Worm (Caenorhabditis elegans) whole organism, L3 larva: Measurements from ENCODE around the gene srsx-21.

ENCODE experiments used
- R02D3.7 ChIP-seq: fragments of 150-350 bp; optimal IDR thresholded peaks from 2 replicates; lab custom pipeline; 2014; ENCODE audit warnings: missing biosample characterization, missing genetic modification characterization
- ZK546.5 ChIP-seq: sonication (generic microtip); optimal IDR thresholded peaks from 2 replicates; lab custom pipeline; 2017; ENCODE audit warnings: missing biosample characterization, missing genetic modification characterization
- aly-2 ChIP-seq: fragments of 150-350 bp; optimal IDR thresholded peaks from 2 replicates; lab custom pipeline; 2014; ENCODE audit warnings: missing biosample characterization, missing genetic modification characterization
- ama-1 ChIP-seq: fragments of 150-350 bp; optimal IDR thresholded peaks from 2 replicates; lab custom pipeline; 2018
- ceh-16 ChIP-seq: sonication (generic microtip); optimal IDR thresholded peaks from 2 replicates; lab custom pipeline; 2017; ENCODE audit warnings: missing biosample characterization, missing genetic modification characterization
- ceh-28 ChIP-seq: fragments of 150-350 bp; optimal IDR thresholded peaks from 2 replicates; lab custom pipeline; 2014; ENCODE audit warnings: missing biosample characterization, missing genetic modification reagents, missing genetic modification characterization
- ceh-82 ChIP-seq: fragments of 150-350 bp; optimal IDR thresholded peaks from 2 replicates; lab custom pipeline; 2014; ENCODE audit warnings: missing biosample characterization, missing genetic modification characterization
- ceh-9 ChIP-seq: sonication (generic microtip); optimal IDR thresholded peaks from 2 replicates; lab custom pipeline; 2018; ENCODE audit warnings: missing biosample characterization, missing genetic modification characterization
- egl-27 ChIP-seq: sonication (generic microtip); optimal IDR thresholded peaks from 4 replicates; lab custom pipeline; 2017; ENCODE audit warnings: missing biosample characterization, missing genetic modification reagents, missing genetic modification characterization
- egl-5 ChIP-seq: fragments of 150-350 bp; optimal IDR thresholded peaks from 2 replicates; lab custom pipeline; 2017; ENCODE audit warnings: missing biosample characterization, missing genetic modification reagents, missing genetic modification characterization, inconsistent platforms
- elt-2 ChIP-seq: sonication (generic microtip); optimal IDR thresholded peaks from 2 replicates; lab custom pipeline; 2016; ENCODE audit warnings: missing genetic modification reagents, mild to moderate bottlenecking, missing genetic modification characterization, missing compliant biosample characterization
- eor-1 ChIP-seq, 2 experiments: fragments of 150-350 bp; optimal IDR thresholded peaks; 2 replicates each; lab custom pipeline; 2014 to 2018; ENCODE audit warnings: missing biosample characterization in 2 of 2, missing genetic modification characterization in 2 of 2
- fkh-10 ChIP-seq: sonication (generic microtip); optimal IDR thresholded peaks from 2 replicates; lab custom pipeline; 2017; ENCODE audit warnings: missing biosample characterization, missing genetic modification reagents, missing genetic modification characterization
- fkh-2 ChIP-seq: fragments of 150-350 bp; optimal IDR thresholded peaks from 2 replicates; lab custom pipeline; 2014; ENCODE audit warnings: missing biosample characterization, missing genetic modification reagents, missing genetic modification characterization
- jun-1 ChIP-seq: fragments of 150-350 bp; optimal IDR thresholded peaks from 2 replicates; lab custom pipeline; 2014; ENCODE audit warnings: missing biosample characterization, missing genetic modification reagents, missing genetic modification characterization
- lin-15B ChIP-seq: fragments of 150-350 bp; optimal IDR thresholded peaks from 2 replicates; lab custom pipeline; 2014; ENCODE audit warnings: missing biosample characterization, missing genetic modification characterization
- nhr-11 ChIP-seq: fragments of 150-350 bp; optimal IDR thresholded peaks from 2 replicates; lab custom pipeline; 2014; ENCODE audit warnings: missing biosample characterization, missing genetic modification characterization
- nhr-12 ChIP-seq: fragments of 150-350 bp; optimal IDR thresholded peaks from 2 replicates; lab custom pipeline; 2014; ENCODE audit warnings: missing biosample characterization, missing genetic modification characterization
- nhr-23 ChIP-seq: fragments of 150-350 bp; optimal IDR thresholded peaks from 2 replicates; lab custom pipeline; 2014; ENCODE audit warnings: missing biosample characterization, missing genetic modification reagents, missing genetic modification characterization
- nhr-237 ChIP-seq: fragments of 150-350 bp; optimal IDR thresholded peaks from 2 replicates; lab custom pipeline; 2014; ENCODE audit warnings: missing biosample characterization, missing genetic modification characterization
- nhr-25 ChIP-seq: sonication (generic microtip); optimal IDR thresholded peaks from 2 replicates; lab custom pipeline; 2017; ENCODE audit warnings: missing biosample characterization, missing genetic modification characterization
- nhr-28 ChIP-seq: fragments of 150-350 bp; optimal IDR thresholded peaks from 2 replicates; lab custom pipeline; 2014; ENCODE audit warnings: missing biosample characterization, missing genetic modification characterization
- nhr-43 ChIP-seq: sonication (generic microtip); optimal IDR thresholded peaks from 2 replicates; lab custom pipeline; 2016; ENCODE audit warnings: mild to moderate bottlenecking, missing genetic modification characterization, missing compliant biosample characterization; ENCODE audit not compliant: poor library complexity, severe bottlenecking
- nhr-67 ChIP-seq: fragments of 150-350 bp; optimal IDR thresholded peaks from 2 replicates; lab custom pipeline; 2014; ENCODE audit warnings: missing biosample characterization, missing genetic modification characterization
- nhr-76 ChIP-seq: fragments of 150-350 bp; sonication (generic microtip); optimal IDR thresholded peaks from 5 replicates; lab custom pipeline; 2014; ENCODE audit warnings: missing biosample characterization, missing genetic modification characterization
- nhr-77 ChIP-seq: fragments of 150-350 bp; optimal IDR thresholded peaks from 2 replicates; lab custom pipeline; 2014; ENCODE audit warnings: missing biosample characterization, missing genetic modification characterization
- pha-4 ChIP-seq: fragments of 150-350 bp; optimal IDR thresholded peaks from 2 replicates; lab custom pipeline; 2014; ENCODE audit warnings: missing biosample characterization, missing genetic modification reagents, missing genetic modification characterization
- skn-1 ChIP-seq: fragments of 150-350 bp; optimal IDR thresholded peaks from 2 replicates; lab custom pipeline; 2014; ENCODE audit warnings: missing biosample characterization, missing genetic modification characterization
- snpc-4 ChIP-seq: fragments of 150-350 bp; optimal IDR thresholded peaks from 2 replicates; lab custom pipeline; 2014; ENCODE audit warnings: missing biosample characterization, missing genetic modification characterization
- unc-39 ChIP-seq: sonication (generic microtip); optimal IDR thresholded peaks from 4 replicates; lab custom pipeline; 2017; ENCODE audit warnings: missing biosample characterization, missing genetic modification characterization
- unc-62 ChIP-seq: fragments of 150-350 bp; sonication (generic microtip); optimal IDR thresholded peaks from 4 replicates; lab custom pipeline; 2014; ENCODE audit warnings: missing biosample characterization, missing genetic modification reagents, missing genetic modification characterization
- ztf-11 ChIP-seq: fragments of 150-350 bp; optimal IDR thresholded peaks from 2 replicates; lab custom pipeline; 2014; ENCODE audit warnings: missing biosample characterization, missing genetic modification characterization
- ztf-4 ChIP-seq: fragments of 150-350 bp; optimal IDR thresholded peaks from 2 replicates; lab custom pipeline; 2014; ENCODE audit warnings: missing biosample characterization, missing genetic modification characterization

The srsx-21 gene

DNA sequence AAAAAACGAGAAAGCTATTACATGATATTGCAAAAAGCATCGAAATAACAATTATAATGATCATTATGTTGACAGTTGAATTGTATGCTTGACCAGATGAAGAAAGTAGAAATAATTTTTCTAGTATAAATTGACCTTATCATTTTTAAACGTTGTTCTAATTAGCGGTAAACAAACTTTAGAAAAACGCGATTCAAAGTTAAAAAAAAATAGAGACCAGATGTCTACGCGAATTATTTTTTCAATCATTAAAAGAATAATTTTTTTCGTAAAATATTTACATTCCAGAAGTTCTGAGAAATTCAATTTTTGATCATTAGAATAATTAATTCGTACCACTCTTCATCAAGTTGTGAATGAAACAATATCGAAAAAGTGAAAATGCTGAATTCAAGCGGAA, 35.8 kb upstream of the srsx-21 start, which contains the start of gene F46B6.10:
Gene F46B6.10, minus strand, starts transcription at position 101 of the 400 bp plus-strand sequence.
- TF ChIP-seq nhr-12: no peak
- TF ChIP-seq nhr-237 (tag; lab: Kevin White, UChicago): no peak
- TF ChIP-seq nhr-77 (tag; lab: Kevin White, UChicago): no peak
- no peak for TF ChIP-seq ceh-9 (tag; lab: Kevin White, UChicago)
- no peak for TF ChIP-seq nhr-28 (tag; lab: Kevin White, UChicago)
- no peak for TF ChIP-seq snpc-4 (tag; lab: Kevin White, UChicago)

DNA sequence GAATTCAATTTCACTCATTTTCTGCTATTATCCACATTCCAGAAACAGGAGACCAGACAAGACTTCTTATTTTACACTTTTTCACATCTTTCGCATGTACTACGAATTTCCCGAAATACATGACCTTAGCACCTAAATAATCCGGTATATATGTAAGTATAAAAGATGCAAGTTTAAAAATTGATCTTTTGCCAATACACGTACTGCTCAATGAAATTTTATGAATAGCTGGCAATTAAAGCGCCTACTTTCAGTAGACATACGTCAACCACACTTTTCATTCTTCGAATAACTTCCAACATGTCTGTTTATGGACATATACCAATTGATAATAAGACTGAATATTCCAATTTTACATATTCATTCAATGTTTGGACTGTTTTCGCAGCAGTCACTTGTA, 34.6 kb upstream of the srsx-21 start, which contains the start of gene sru-39:
Gene sru-39, plus strand, starts transcription at position 301 of the 400 bp plus-strand sequence.
- TF ChIP-seq ceh-28 (no peak), nhr-28 (tag; lab: Kevin White, UChicago) (no peak), nhr-12 (no peak), unc-39 (tag; lab: Kevin White, UChicago) (no peak), jun-1 (no peak), nhr-76 (tag; lab: Kevin White, UChicago) (no peak)

DNA sequence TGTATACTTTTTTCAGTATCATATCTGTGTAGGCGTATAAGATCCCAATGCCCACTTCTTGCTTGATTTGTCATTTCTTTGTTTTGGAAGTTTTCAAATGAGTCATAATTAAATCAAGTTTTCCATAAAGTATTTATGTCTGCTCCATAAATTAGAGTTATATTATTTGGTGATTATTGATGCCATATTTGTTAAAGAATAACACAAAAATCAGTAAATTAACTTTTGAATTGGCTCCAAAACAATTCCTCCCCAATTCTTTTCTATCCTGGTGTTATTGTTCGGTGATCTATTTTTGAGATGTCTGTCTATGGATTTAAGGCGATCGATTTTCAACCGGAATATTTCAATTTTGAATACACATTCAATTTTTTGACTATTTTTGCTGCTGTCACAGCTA, 32.6 kb upstream of the srsx-21 start, which contains the start of gene sru-37:
Gene sru-37, plus strand, starts transcription at position 301 of the 400 bp plus-strand sequence.
- TF ChIP-seq nhr-28 (tag; lab: Kevin White, UChicago): no peak
- TF ChIP-seq, all 47 proteins: peak for 0

DNA sequence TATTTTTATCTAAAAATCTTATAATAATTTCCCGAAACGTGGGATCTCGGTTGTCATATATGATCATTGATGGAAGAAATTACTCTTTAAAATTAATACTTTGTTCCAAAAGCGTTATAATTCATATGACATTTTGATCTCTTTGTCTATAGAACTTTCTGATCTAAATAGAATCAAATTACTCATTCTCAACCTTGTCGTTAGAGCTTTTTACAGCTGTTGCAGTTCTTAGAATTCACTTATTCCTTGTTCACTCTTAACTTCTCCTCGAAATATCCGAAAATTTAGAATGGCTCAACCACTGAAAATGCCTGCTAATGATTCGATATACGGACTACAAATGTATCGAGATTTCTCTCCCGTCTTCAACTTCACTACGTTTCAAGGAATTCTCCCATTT, 26.6 kb upstream of the srsx-21 start, which contains the start of gene sru-29:
Gene sru-29, plus strand, starts transcription at position 301 of the 400 bp plus-strand sequence.
- no peak for TF ChIP-seq snpc-4 (tag; lab: Kevin White, UChicago)

DNA sequence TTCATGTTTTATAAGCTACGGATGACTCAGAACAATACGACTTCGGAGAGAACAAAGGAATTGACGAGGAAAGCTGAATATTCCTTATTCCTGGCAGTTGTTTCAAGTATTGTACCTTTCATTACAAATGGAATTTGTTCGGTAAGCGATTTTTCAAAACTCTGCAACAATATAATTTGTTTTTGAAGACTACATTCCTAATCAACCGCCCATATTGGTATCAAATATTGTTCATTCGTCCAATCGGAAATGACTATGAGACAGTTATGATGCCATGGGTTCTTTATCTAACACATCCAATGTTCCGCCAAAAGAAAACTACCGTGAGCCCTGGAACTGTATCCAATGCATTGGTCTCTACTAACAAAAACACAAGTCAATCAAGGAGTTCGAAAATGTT, 25.6 kb upstream of the srsx-21 start:
- TF ChIP-seq egl-27 (tag; lab: Kevin White, UChicago) (no peak), lin-15B (tag; lab: Kevin White, UChicago) (no peak), ZK546.5 (tag; lab: Kevin White, UChicago) (no peak), nhr-43 (tag; lab: Kevin White, UChicago) (no peak), ceh-9 (tag; lab: Kevin White, UChicago) (no peak), ceh-82 (tag; lab: Kevin White, UChicago) (no peak), fkh-10 (no peak), nhr-12 (no peak), unc-62 (no peak), ceh-16 (tag; lab: Kevin White, UChicago) (no peak), nhr-11 (tag; lab: Kevin White, UChicago) (no peak), ama-1 (lab: Kevin White, UChicago) (no peak), ztf-4 (tag; lab: Kevin White, UChicago) (no peak), nhr-28 (tag; lab: Kevin White, UChicago) (no peak), snpc-4 (tag; lab: Kevin White, UChicago) (no peak)

DNA sequence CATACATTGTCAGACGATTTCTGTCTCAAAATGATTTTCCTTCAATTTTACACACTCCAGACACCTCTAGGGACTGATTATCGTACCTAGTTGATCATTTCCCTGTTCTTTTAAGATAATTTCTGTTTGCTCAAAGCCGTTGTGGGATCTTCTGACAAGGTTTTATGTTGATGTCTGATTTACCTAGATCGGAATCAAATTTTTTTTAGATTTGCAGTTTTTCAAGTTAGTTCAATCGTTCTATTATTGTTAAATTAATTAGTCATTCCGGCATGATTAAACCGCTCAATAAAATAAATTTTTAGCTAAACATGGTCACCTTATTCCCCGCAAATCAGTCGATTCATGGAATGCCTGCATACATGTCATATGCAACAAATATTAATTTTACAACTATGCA, 24.3 kb upstream of the srsx-21 start, which contains the start of gene sru-30:
Gene sru-30, plus strand, starts transcription at position 301 of the 400 bp plus-strand sequence.
- no peak for TF ChIP-seq ztf-11 (tag; lab: Kevin White, UChicago)
- no peak for TF ChIP-seq skn-1

DNA sequence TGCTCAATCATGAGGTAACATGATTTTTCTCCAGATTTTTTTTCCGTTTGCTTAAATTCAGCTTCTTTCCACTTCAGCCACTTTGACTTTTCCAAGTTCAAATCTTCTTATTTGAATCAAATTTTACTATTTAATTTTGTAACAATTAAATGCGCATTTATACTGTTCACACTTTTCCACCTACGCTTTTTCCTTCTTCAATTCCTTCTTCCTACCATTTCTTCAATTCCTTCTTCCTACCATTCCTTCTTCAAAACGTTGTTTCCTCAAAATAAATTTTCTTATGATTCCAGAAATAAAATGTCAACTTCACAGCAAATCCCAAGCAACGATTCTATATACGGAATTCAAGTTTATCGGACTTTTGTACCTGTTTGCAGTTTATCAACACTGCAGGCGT, 21.4 kb upstream of the srsx-21 start, which contains the start of gene sru-31:
Gene sru-31, plus strand, starts transcription at position 301 of the 400 bp plus-strand sequence.
- TF ChIP-seq pha-4 (tag; lab: Kevin White, UChicago) (no peak), nhr-237 (tag; lab: Kevin White, UChicago) (no peak), elt-2 (tag; lab: Kevin White, UChicago) (no peak), nhr-25 (no peak)

DNA sequence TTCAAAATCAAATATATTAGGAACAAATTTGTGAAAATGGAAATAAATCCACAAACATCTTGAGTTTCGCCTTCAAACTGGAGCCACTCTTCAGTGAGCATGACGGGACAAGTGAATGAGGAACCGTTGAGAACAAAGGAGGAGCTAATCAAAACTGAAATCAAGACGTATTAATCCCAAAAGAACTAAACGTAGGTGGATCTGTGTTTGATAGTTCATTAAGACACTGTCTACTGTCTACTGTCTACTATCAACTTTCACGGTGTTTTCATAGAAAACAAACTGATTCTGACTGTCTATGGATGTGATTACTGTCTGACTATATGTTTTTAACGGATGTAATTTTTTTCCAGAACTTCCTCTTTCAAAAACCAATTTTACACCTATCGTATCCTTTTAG, 16.1 kb upstream of the srsx-21 start, which contains the start of gene str-193:
Gene str-193, minus strand, starts transcription at position 101 of the 400 bp plus-strand sequence.
- no peak for TF ChIP-seq nhr-67 (tag; lab: Kevin White, UChicago)
- no peak for TF ChIP-seq elt-2 (tag; lab: Kevin White, UChicago)
- no peak for TF ChIP-seq aly-2
- TF ChIP-seq nhr-23 (tag; lab: Kevin White, UChicago): no peak
- no peak for TF ChIP-seq R02D3.7
- no peak for TF ChIP-seq pha-4 (tag; lab: Kevin White, UChicago)
- no peak for TF ChIP-seq nhr-237 (tag; lab: Kevin White, UChicago)
- no peak for TF ChIP-seq nhr-77 (tag; lab: Kevin White, UChicago)
- TF ChIP-seq ceh-82 (tag; lab: Kevin White, UChicago): no peak
- TF ChIP-seq eor-1 (tag; optimal IDR thresholded peaks at IDR 0.05; lab: Kevin White, UChicago): no peak
- TF ChIP-seq nhr-28 (tag; lab: Kevin White, UChicago): no peak
- TF ChIP-seq egl-5 (tag; lab: Kevin White, UChicago): no peak
- no peak for TF ChIP-seq ZK546.5 (tag; lab: Kevin White, UChicago)
- no peak for TF ChIP-seq unc-39 (tag; lab: Kevin White, UChicago)
- no peak for TF ChIP-seq fkh-2 (tag; lab: Kevin White, UChicago)
